Worm (Caenorhabditis elegans) whole organism, late embryonic: ENCODE results near the gene srt-38.

Source experiments
- ceh-34 ChIP-seq: sonication (generic microtip); optimal IDR thresholded peaks from 2 replicates; lab custom pipeline; 2016; ENCODE audit warnings: mild to moderate bottlenecking, missing genetic modification characterization, missing compliant biosample characterization
- dve-1 ChIP-seq: sonication (generic microtip); optimal IDR thresholded peaks from 2 replicates; lab custom pipeline; 2017; ENCODE audit warnings: antibody characterized with exemption, mild to moderate bottlenecking, missing genetic modification characterization, missing compliant biosample characterization
- fax-1 ChIP-seq: sonication (generic microtip); optimal IDR thresholded peaks from 2 replicates; lab custom pipeline; 2016; ENCODE audit warnings: missing genotype, missing genetic modification characterization, missing compliant biosample characterization
- hlh-15 ChIP-seq: sonication (generic microtip); optimal IDR thresholded peaks from 2 replicates; lab custom pipeline; 2016; ENCODE audit warnings: missing genetic modification characterization, missing compliant biosample characterization
- hlh-30 ChIP-seq: sonication (generic microtip); optimal IDR thresholded peaks from 2 replicates; lab custom pipeline; 2017; ENCODE audit warnings: antibody characterized with exemption, missing genetic modification characterization, missing compliant biosample characterization; ENCODE audit not compliant: insufficient read depth
- hlh-8 ChIP-seq: sonication (generic microtip); optimal IDR thresholded peaks from 2 replicates; lab custom pipeline; 2016; ENCODE audit warnings: missing genotype, missing genetic modification characterization, missing compliant biosample characterization
- madf-2 ChIP-seq: sonication (generic microtip); optimal IDR thresholded peaks from 2 replicates; lab custom pipeline; 2017; ENCODE audit warnings: missing genetic modification characterization, missing compliant biosample characterization
- nfya-1 ChIP-seq: sonication (generic microtip); optimal IDR thresholded peaks from 2 replicates; lab custom pipeline; 2017; ENCODE audit warnings: missing genetic modification characterization, mild to moderate bottlenecking, missing compliant biosample characterization, antibody characterized with exemption, moderate library complexity
- syd-9 ChIP-seq: sonication (generic microtip); optimal IDR thresholded peaks from 2 replicates; lab custom pipeline; 2016; ENCODE audit warnings: mild to moderate bottlenecking, missing genetic modification characterization, moderate library complexity, missing compliant biosample characterization
- unc-42 ChIP-seq: sonication (generic microtip); optimal IDR thresholded peaks from 2 replicates; lab custom pipeline; 2016; ENCODE audit warnings: missing genotype, missing genetic modification characterization, missing compliant biosample characterization

DNA sequence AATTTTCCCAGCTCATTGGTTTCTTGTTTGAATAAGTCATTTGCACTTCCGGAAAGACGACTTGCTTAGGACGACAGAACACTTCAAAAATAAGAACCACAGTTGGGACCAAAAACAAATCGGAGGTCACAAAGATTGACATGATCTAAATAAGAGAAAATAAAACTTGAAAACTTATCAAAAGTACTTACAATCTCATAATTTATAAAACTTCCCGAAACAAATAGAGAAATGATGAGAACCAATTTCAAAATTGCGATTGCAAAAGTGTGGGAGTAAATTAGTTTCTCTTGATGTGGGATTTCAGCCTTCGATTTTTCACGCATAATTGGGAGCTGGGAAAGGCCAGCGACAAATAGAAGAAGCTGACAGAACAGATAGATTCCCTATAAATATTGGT lies 27.4 kb upstream of the srt-38 start, which contains the start of gene ZC132.11:
- no peak for TF ChIP-seq hlh-30
- no peak for TF ChIP-seq syd-9 (tag; lab: Kevin White, UChicago)
- TF ChIP-seq hlh-8 (tag; lab: Kevin White, UChicago): no peak
- TF ChIP-seq hlh-15 (tag; lab: Kevin White, UChicago): no peak
- no peak for TF ChIP-seq unc-42 (tag; lab: Kevin White, UChicago)
- no peak for TF ChIP-seq ceh-34
- TF ChIP-seq madf-2 (tag; lab: Kevin White, UChicago): no peak
- TF ChIP-seq fax-1: no peak
- TF ChIP-seq nfya-1: no peak
- no peak for TF ChIP-seq dve-1 (tag; lab: Kevin White, UChicago)
